Fruit fly (Drosophila melanogaster) whole organism, embryonic: ENCODE measurements around the gene RpL7A.
A peak's percentile ranks its signal among the peaks of the same experiment; 100 is the strongest.

Experiments used
- CG10147 ChIP-seq: fragments of 200-800 bp; sonication (Bioruptor generic); optimal IDR thresholded peaks from 2 replicates; lab custom pipeline; 2019; ENCODE audit warnings: missing biosample characterization, mild to moderate bottlenecking, missing genetic modification characterization, moderate library complexity
- CG10209 ChIP-seq: fragments of 200-800 bp; sonication (Bioruptor generic); optimal IDR thresholded peaks from 3 replicates; lab custom pipeline; 2017; ENCODE audit warnings: missing biosample characterization, mild to moderate bottlenecking, missing genetic modification characterization, missing genetic modification reagents
- CG10267 ChIP-seq: fragments of 200-800 bp; sonication (Bioruptor generic); optimal IDR thresholded peaks from 2 replicates; lab custom pipeline; 2018; ENCODE audit warnings: missing biosample characterization, mild to moderate bottlenecking, missing genetic modification characterization, moderate library complexity
- CG10654 ChIP-seq: fragments of 200-800 bp; sonication (Bioruptor generic); optimal IDR thresholded peaks from 2 replicates; lab custom pipeline; 2016; ENCODE audit warnings: missing biosample characterization, missing genetic modification characterization
- CG10979 ChIP-seq: fragments of 200-800 bp; sonication (Bioruptor generic); optimal IDR thresholded peaks from 2 replicates; lab custom pipeline; 2018; ENCODE audit warnings: missing biosample characterization, mild to moderate bottlenecking, missing genetic modification characterization, moderate library complexity
- CG13287 ChIP-seq: fragments of 200-800 bp; sonication (Bioruptor generic); IDR thresholded peaks from 2 replicates; pipeline ENCODE4 v1.3.6; 2022; ENCODE audit warnings: missing biosample characterization, missing genetic modification characterization; ENCODE audit not compliant: partially characterized antibody
- CG13296 ChIP-seq: fragments of 200-800 bp; sonication (Bioruptor generic); optimal IDR thresholded peaks from 3 replicates; lab custom pipeline; 2018; ENCODE audit warnings: missing biosample characterization, mild to moderate bottlenecking, missing genetic modification characterization
- CG14965 ChIP-seq: fragments of 200-800 bp; sonication (Bioruptor generic); optimal IDR thresholded peaks from 2 replicates; lab custom pipeline; 2016; ENCODE audit warnings: missing biosample characterization, missing genetic modification characterization, borderline replicate concordance
- CG15269 ChIP-seq: fragments of 200-800 bp; sonication (Bioruptor generic); optimal IDR thresholded peaks from 2 replicates; lab custom pipeline; 2018; ENCODE audit warnings: missing biosample characterization, mild to moderate bottlenecking, missing genetic modification characterization, moderate library complexity
- CG15696 ChIP-seq: fragments of 200-800 bp; sonication (Bioruptor generic); optimal IDR thresholded peaks from 2 replicates; lab custom pipeline; 2019; ENCODE audit warnings: missing biosample characterization, mild to moderate bottlenecking, missing genetic modification characterization, moderate library complexity
- CG16779 ChIP-seq: fragments of 200-800 bp; sonication (Bioruptor generic); IDR thresholded peaks from 2 replicates; pipeline ENCODE4 v1.3.6; 2022; ENCODE audit warnings: missing biosample characterization, missing genetic modification characterization
- CG2129 ChIP-seq: fragments of 200-800 bp; sonication (Bioruptor generic); IDR thresholded peaks from 2 replicates; pipeline ENCODE4 v1.3.6; 2022; ENCODE audit warnings: missing biosample characterization, missing genetic modification characterization; ENCODE audit not compliant: partially characterized antibody
- CG30020 ChIP-seq: fragments of 200-800 bp; optimal IDR thresholded peaks from 2 replicates; lab custom pipeline; 2019; ENCODE audit warnings: missing biosample characterization, mild to moderate bottlenecking, missing genetic modification characterization, moderate library complexity
- CG31224 ChIP-seq: fragments of 200-800 bp; sonication (Bioruptor generic); IDR thresholded peaks from 2 replicates; pipeline ENCODE4 v1.3.6; 2022; ENCODE audit warnings: missing biosample characterization, missing genetic modification characterization
- CG32532 ChIP-seq: fragments of 200-800 bp; sonication (Bioruptor generic); IDR thresholded peaks from 2 replicates; pipeline ENCODE4 v1.3.6; 2022; ENCODE audit warnings: missing biosample characterization, missing genetic modification characterization
- CG3838 ChIP-seq: fragments of 200-800 bp; sonication (Bioruptor generic); optimal IDR thresholded peaks from 3 replicates; lab custom pipeline; 2016; ENCODE audit warnings: missing biosample characterization, missing genetic modification characterization
- CG4282 ChIP-seq: fragments of 200-800 bp; sonication (Bioruptor generic); optimal IDR thresholded peaks from 2 replicates; lab custom pipeline; 2016; ENCODE audit warnings: missing biosample characterization, missing genetic modification characterization
- CG4707 ChIP-seq: fragments of 200-800 bp; sonication (Bioruptor generic); optimal IDR thresholded peaks from 2 replicates; lab custom pipeline; 2018; ENCODE audit warnings: missing biosample characterization, mild to moderate bottlenecking, missing genetic modification characterization, moderate library complexity
- CG4820 ChIP-seq: fragments of 200-800 bp; sonication (Bioruptor generic); optimal IDR thresholded peaks from 3 replicates; lab custom pipeline; 2016; ENCODE audit warnings: missing biosample characterization, missing genetic modification characterization
- CG7357 ChIP-seq: fragments of 200-800 bp; sonication (Bioruptor generic); IDR thresholded peaks from 3 replicates; pipeline ENCODE4 v1.3.6; 2022; ENCODE audit warnings: missing biosample characterization, missing genetic modification characterization
- CG7372 ChIP-seq: fragments of 200-800 bp; sonication (Bioruptor generic); IDR thresholded peaks from 2 replicates; pipeline ENCODE4 v1.3.6; 2022; ENCODE audit warnings: missing biosample characterization, missing genetic modification characterization
- CG8281 ChIP-seq: fragments of 200-800 bp; sonication (Bioruptor generic); optimal IDR thresholded peaks from 2 replicates; lab custom pipeline; 2018; ENCODE audit warnings: missing biosample characterization, mild to moderate bottlenecking, missing genetic modification characterization, moderate library complexity
- CG8478 ChIP-seq: fragments of >200 bp; optimal IDR thresholded peaks from 2 replicates; lab custom pipeline; 2018
- Chrac-16 ChIP-seq: fragments of 200-800 bp; sonication (Bioruptor generic); optimal IDR thresholded peaks from 3 replicates; lab custom pipeline; 2016; ENCODE audit warnings: missing biosample characterization, missing genetic modification characterization
- D ChIP-seq, 2 experiments: fragments of 200-800 bp in 1 of 2; fragments of >200 bp in 1 of 2; sonication (Bioruptor generic) in 1 of 2; optimal IDR thresholded peaks; 2 replicates in 1 of 2; 3 replicates in 1 of 2; lab custom pipeline; 2017; ENCODE audit warnings: mild to moderate bottlenecking in 1 of 2, missing biosample characterization in 1 of 2, missing genetic modification characterization in 1 of 2, missing genetic modification reagents in 1 of 2
- Dfd ChIP-seq, 2 experiments: fragments of >200 bp; optimal IDR thresholded peaks; 2 replicates each; lab custom pipeline; 2017; ENCODE audit warnings: missing biosample characterization in 2 of 2, missing genetic modification characterization in 2 of 2
- Dip3 ChIP-seq: fragments of 200-800 bp; sonication (Bioruptor generic); optimal IDR thresholded peaks from 3 replicates; lab custom pipeline; 2016; ENCODE audit warnings: missing biosample characterization, missing genetic modification characterization
- Dll ChIP-seq: fragments of 200-800 bp; sonication (Bioruptor generic); IDR thresholded peaks from 4 replicates; pipeline ENCODE4 v1.3.6; 2022; ENCODE audit warnings: missing biosample characterization, missing genetic modification characterization; ENCODE audit not compliant: partially characterized antibody
- Ets97D ChIP-seq: fragments of 200-800 bp; sonication (Bioruptor generic); optimal IDR thresholded peaks from 3 replicates; lab custom pipeline; 2016; ENCODE audit warnings: missing biosample characterization, missing genetic modification characterization
- Max ChIP-seq: fragments of 200-800 bp; sonication (Bioruptor generic); optimal IDR thresholded peaks from 2 replicates; lab custom pipeline; 2016; ENCODE audit warnings: missing biosample characterization, mild to moderate bottlenecking, missing genetic modification characterization
- Mrtf ChIP-seq: fragments of 200-800 bp; sonication (Bioruptor generic); IDR thresholded peaks from 3 replicates; pipeline ENCODE4 v1.3.6; 2022; ENCODE audit warnings: missing biosample characterization, missing genetic modification characterization
- Myb ChIP-seq: fragments of 200-800 bp; sonication (Bioruptor generic); optimal IDR thresholded peaks from 2 replicates; lab custom pipeline; 2016; ENCODE audit warnings: missing biosample characterization, missing genetic modification characterization
- Neu2 ChIP-seq: fragments of 200-800 bp; sonication (Bioruptor generic); optimal IDR thresholded peaks from 3 replicates; lab custom pipeline; 2016; ENCODE audit warnings: missing biosample characterization, missing genetic modification characterization, borderline replicate concordance
- Sin3A ChIP-seq: fragments of >200 bp; optimal IDR thresholded peaks from 2 replicates; lab custom pipeline; 2018
- bbx ChIP-seq: fragments of 200-800 bp; sonication (Bioruptor generic); IDR thresholded peaks from 2 replicates; pipeline ENCODE4 v1.3.6; 2022; ENCODE audit warnings: missing biosample characterization, missing genetic modification characterization; ENCODE audit not compliant: partially characterized antibody
- chif ChIP-seq, 2 experiments: fragments of 200-800 bp; sonication (Bioruptor generic); optimal IDR thresholded peaks; 3 replicates each; lab custom pipeline; 2016; ENCODE audit warnings: missing biosample characterization in 2 of 2, missing genetic modification characterization in 2 of 2
- disco-r ChIP-seq: fragments of 200-800 bp; sonication (Bioruptor generic); optimal IDR thresholded peaks from 2 replicates; lab custom pipeline; 2016; ENCODE audit warnings: missing biosample characterization, missing genetic modification characterization
- grau ChIP-seq: fragments of 200-800 bp; optimal IDR thresholded peaks from 3 replicates; lab custom pipeline; 2019; ENCODE audit warnings: missing biosample characterization, mild to moderate bottlenecking, missing genetic modification characterization, moderate library complexity
- jing ChIP-seq: fragments of 200-800 bp; sonication (Bioruptor generic); optimal IDR thresholded peaks from 2 replicates; lab custom pipeline; 2018; ENCODE audit warnings: missing biosample characterization, mild to moderate bottlenecking, missing genetic modification characterization
- klu ChIP-seq: fragments of 200-800 bp; sonication (Bioruptor generic); IDR thresholded peaks from 2 replicates; pipeline ENCODE4 v1.3.6; 2022; ENCODE audit warnings: missing biosample characterization, missing genetic modification characterization
- lola ChIP-seq, 3 experiments: fragments of >200 bp in 2 of 3; fragments of 200-800 bp in 1 of 3; sonication (Bioruptor generic) in 1 of 3; optimal IDR thresholded peaks; 2 replicates each; lab custom pipeline; 2017 to 2019; ENCODE audit warnings: missing biosample characterization in 3 of 3, missing genetic modification characterization in 3 of 3, mild to moderate bottlenecking in 1 of 3, moderate library complexity in 1 of 3
- nerfin-2 ChIP-seq: fragments of 200-800 bp; sonication (Bioruptor generic); IDR thresholded peaks from 2 replicates; pipeline ENCODE4 v1.3.6; 2022; ENCODE audit warnings: missing biosample characterization, missing genetic modification characterization; ENCODE audit not compliant: partially characterized antibody
- pb ChIP-seq: fragments of 200-800 bp; sonication (Bioruptor generic); optimal IDR thresholded peaks from 3 replicates; lab custom pipeline; 2016; ENCODE audit warnings: missing biosample characterization, missing genetic modification characterization
- pnt ChIP-seq: fragments of 200-800 bp; sonication (Bioruptor generic); optimal IDR thresholded peaks from 3 replicates; lab custom pipeline; 2016; ENCODE audit warnings: missing biosample characterization, missing genetic modification characterization
- ranshi ChIP-seq: fragments of 200-800 bp; sonication (Bioruptor generic); IDR thresholded peaks from 2 replicates; pipeline ENCODE4 v1.3.6; 2022; ENCODE audit warnings: missing biosample characterization, missing genetic modification characterization
- stwl ChIP-seq: fragments of 200-800 bp; sonication (Bioruptor generic); optimal IDR thresholded peaks from 3 replicates; lab custom pipeline; 2018; ENCODE audit warnings: missing biosample characterization, mild to moderate bottlenecking, missing genetic modification characterization, moderate library complexity
- toy ChIP-seq: fragments of 200-800 bp; sonication (Bioruptor generic); IDR thresholded peaks from 2 replicates; pipeline ENCODE4 v1.3.6; 2022; ENCODE audit warnings: missing biosample characterization, missing genetic modification characterization
- twi ChIP-seq: fragments of 200-800 bp; optimal IDR thresholded peaks from 2 replicates; lab custom pipeline; 2019; ENCODE audit warnings: missing biosample characterization, mild to moderate bottlenecking, missing genetic modification characterization, moderate library complexity
- vnd ChIP-seq: fragments of 200-800 bp; sonication (Bioruptor generic); IDR thresholded peaks from 3 replicates; pipeline ENCODE4 v1.3.6; 2022; ENCODE audit warnings: missing biosample characterization, missing genetic modification characterization; ENCODE audit not compliant: partially characterized antibody

RpL7A gene

dm6 chrX:6533101-6533636 lies at the start of gene RpL7A (continued):
- TF ChIP-seq CG13287 (no peak), CG3838 (GFP tag; lab: Kevin White, UChicago) (no peak), CG15269 (peak; percentile 38), CG30020 (tag; lab: Kevin White, UChicago) (no peak), vnd (GFP tag; lab: Robert Waterston, UW) (no peak), toy (GFP tag; lab: Robert Waterston, UW) (no peak), CG10267 (tag; lab: Kevin White, UChicago) (peak; percentile 88), CG7372 (0 out of 2 replicates have a peak, but pooled peaks have one; percentile 45), CG7357 (GFP tag; lab: Robert Waterston, UW) (0 out of 3 replicates have a peak, but pooled peaks have one; percentile 10), Myb (peak; percentile 57), Ets97D (peak; percentile 98), CG4282 (peak; percentile 32), Chrac-16 (GFP tag; lab: Kevin White, UChicago) (no peak), CG32532 (GFP tag; lab: Robert Waterston, UW) (peak; percentile 72), CG4820 (peak; percentile 28), nerfin-2 (GFP tag; lab: Robert Waterston, UW) (no peak), CG10147 (GFP tag; lab: Kevin White, UChicago) (no peak), CG10654 (GFP tag; lab: Kevin White, UChicago) (peak; percentile 39), Dip3 (GFP tag; lab: Kevin White, UChicago) (peak; percentile 27), stwl (tag; lab: Kevin White, UChicago) (no peak), ranshi (GFP tag; lab: Robert Waterston, UW) (peak; percentile 71), CG4707 (GFP tag; lab: Kevin White, UChicago) (peak; percentile 81), Dfd (GFP tag; optimal IDR thresholded peaks at IDR 0.05; lab: Kevin White, UChicago) (no peak), disco-r (GFP tag; lab: Kevin White, UChicago) (peak; percentile 49), lola (GFP tag; optimal IDR thresholded peaks at IDR 0.05; lab: Kevin White, UChicago) (peak in 1 of 3 experiments; percentile 2), Mrtf (GFP tag; lab: Robert Waterston, UW) (peak; percentile 45; the same call in 1 of the 3 replicates), CG2129 (GFP tag; lab: Robert Waterston, UW) (no peak), chif (GFP tag; optimal IDR thresholded peaks at IDR 0.05; lab: Kevin White, UChicago) (peak; percentile 17 to 46), CG31224 (GFP tag; lab: Robert Waterston, UW) (peak; percentile 23; the same call in 1 of the 2 replicates), twi (tag; lab: Kevin White, UChicago) (peak; percentile 30), grau (tag; lab: Kevin White, UChicago) (peak; percentile 37), CG10209 (GFP tag; lab: Kevin White, UChicago) (peak; percentile 35), D (optimal IDR thresholded peaks at IDR 0.05; lab: Kevin White, UChicago) (no peak), D (GFP tag; optimal IDR thresholded peaks at IDR 0.05; lab: Kevin White, UChicago) (peak; percentile 51), Dll (GFP tag; lab: Robert Waterston, UW) (no peak), CG14965 (GFP tag; lab: Kevin White, UChicago) (no peak), CG13296 (GFP tag; lab: Kevin White, UChicago) (peak; percentile 79), CG15696 (no peak), Sin3A (lab: Kevin White, UChicago) (no peak), CG16779 (GFP tag; lab: Robert Waterston, UW) (peak; percentile 67), klu (GFP tag; lab: Robert Waterston, UW) (no peak), pnt (GFP tag; lab: Kevin White, UChicago) (no peak), CG8478 (lab: Kevin White, UChicago) (peak; percentile 64), CG8281 (peak; percentile 13), Neu2 (GFP tag; lab: Kevin White, UChicago) (no peak), jing (GFP tag; lab: Kevin White, UChicago) (no peak), bbx (GFP tag; lab: Robert Waterston, UW) (0 out of 2 replicates have a peak, but pooled peaks have one; percentile 19), CG10979 (tag; lab: Kevin White, UChicago) (peak; percentile 13), pb (GFP tag; lab: Kevin White, UChicago) (peak; percentile 41), Max (GFP tag; lab: Kevin White, UChicago) (peak; percentile 6)
